Fruit fly (Drosophila melanogaster) whole organism, embryonic: ENCODE results near the gene Spt6.

Experiments used
- B-H1 ChIP-seq: fragments of 200-800 bp; sonication (Bioruptor generic); IDR thresholded peaks from 3 replicates; pipeline ENCODE4 v1.3.6; 2022; ENCODE audit warnings: missing biosample characterization, missing genetic modification characterization
- CG1024 ChIP-seq: fragments of 200-800 bp; sonication (Bioruptor generic); IDR thresholded peaks from 2 replicates; pipeline ENCODE4 v1.3.6; 2022; ENCODE audit warnings: missing biosample characterization, missing genetic modification characterization
- CG12219 ChIP-seq: fragments of 200-800 bp; sonication (Bioruptor generic); optimal IDR thresholded peaks from 3 replicates; lab custom pipeline; 2018; ENCODE audit warnings: missing biosample characterization, mild to moderate bottlenecking, missing genetic modification characterization
- CG12659 ChIP-seq: fragments of 200-800 bp; sonication (Bioruptor generic); optimal IDR thresholded peaks from 3 replicates; lab custom pipeline; 2017; ENCODE audit warnings: mild to moderate bottlenecking, missing biosample characterization, missing genetic modification reagents, missing genetic modification characterization
- CG13287 ChIP-seq: fragments of 200-800 bp; sonication (Bioruptor generic); IDR thresholded peaks from 2 replicates; pipeline ENCODE4 v1.3.6; 2022; ENCODE audit warnings: missing biosample characterization, missing genetic modification characterization; ENCODE audit not compliant: partially characterized antibody
- CG13775 ChIP-seq: fragments of 200-800 bp; sonication (Bioruptor generic); optimal IDR thresholded peaks from 3 replicates; lab custom pipeline; 2017; ENCODE audit warnings: missing biosample characterization, mild to moderate bottlenecking, missing genetic modification characterization
- CG14710 ChIP-seq: fragments of 200-800 bp; sonication (Bioruptor generic); optimal IDR thresholded peaks from 3 replicates; lab custom pipeline; 2019; ENCODE audit warnings: missing biosample characterization, mild to moderate bottlenecking, missing genetic modification characterization, moderate library complexity
- CG15479 ChIP-seq: fragments of 200-800 bp; sonication (Bioruptor generic); optimal IDR thresholded peaks from 3 replicates; lab custom pipeline; 2019; ENCODE audit warnings: missing biosample characterization, mild to moderate bottlenecking, missing genetic modification characterization, moderate library complexity
- CG17186 ChIP-seq: fragments of 200-800 bp; sonication (Bioruptor generic); optimal IDR thresholded peaks from 3 replicates; lab custom pipeline; 2017; ENCODE audit warnings: missing biosample characterization, missing genetic modification reagents, missing genetic modification characterization
- CG17829 ChIP-seq: fragments of 200-800 bp; optimal IDR thresholded peaks from 2 replicates; lab custom pipeline; 2019; ENCODE audit warnings: missing biosample characterization, mild to moderate bottlenecking, missing genetic modification characterization, moderate library complexity
- CG17912 ChIP-seq: fragments of 200-800 bp; sonication (Bioruptor generic); optimal IDR thresholded peaks from 2 replicates; lab custom pipeline; 2018; ENCODE audit warnings: missing biosample characterization, mild to moderate bottlenecking, missing genetic modification characterization
- CG2116 ChIP-seq: fragments of 200-800 bp; sonication (Bioruptor generic); optimal IDR thresholded peaks from 3 replicates; lab custom pipeline; 2018; ENCODE audit warnings: missing biosample characterization, mild to moderate bottlenecking, missing genetic modification characterization
- CG2712 ChIP-seq: fragments of 200-800 bp; optimal IDR thresholded peaks from 3 replicates; lab custom pipeline; 2019; ENCODE audit warnings: missing biosample characterization, mild to moderate bottlenecking, missing genetic modification characterization, moderate library complexity
- CG34422 ChIP-seq: fragments of 200-800 bp; sonication (Bioruptor generic); IDR thresholded peaks from 3 replicates; pipeline ENCODE4 v1.3.6; 2022; ENCODE audit warnings: missing biosample characterization, missing genetic modification characterization
- CG3847 ChIP-seq: fragments of 200-800 bp; sonication (Bioruptor generic); IDR thresholded peaks from 2 replicates; pipeline ENCODE4 v1.3.6; 2022; ENCODE audit warnings: missing biosample characterization, missing genetic modification characterization
- CG4617 ChIP-seq: fragments of 200-800 bp; sonication (Bioruptor generic); optimal IDR thresholded peaks from 3 replicates; lab custom pipeline; 2016; ENCODE audit warnings: missing biosample characterization, missing genetic modification characterization, borderline replicate concordance
- CG6791 ChIP-seq: fragments of 200-800 bp; sonication (Bioruptor generic); IDR thresholded peaks from 3 replicates; pipeline ENCODE4 v1.3.6; 2022; ENCODE audit warnings: missing biosample characterization, missing genetic modification characterization; ENCODE audit not compliant: partially characterized antibody
- CG7928 ChIP-seq: fragments of 200-800 bp; sonication (Bioruptor generic); optimal IDR thresholded peaks from 2 replicates; lab custom pipeline; 2017; ENCODE audit warnings: missing biosample characterization, mild to moderate bottlenecking, missing genetic modification characterization
- CG8924 ChIP-seq: fragments of 200-800 bp; optimal IDR thresholded peaks from 3 replicates; lab custom pipeline; 2019; ENCODE audit warnings: missing biosample characterization, mild to moderate bottlenecking, missing genetic modification characterization, moderate library complexity
- CG9797 ChIP-seq: fragments of 200-800 bp; sonication (Bioruptor generic); optimal IDR thresholded peaks from 3 replicates; lab custom pipeline; 2018; ENCODE audit warnings: missing biosample characterization, mild to moderate bottlenecking, missing genetic modification characterization
- E2f2 ChIP-seq: fragments of 200-800 bp; sonication (Bioruptor generic); IDR thresholded peaks from 2 replicates; pipeline ENCODE4 v1.3.6; 2022; ENCODE audit warnings: missing biosample characterization, missing genetic modification characterization
- Ets97D ChIP-seq: fragments of 200-800 bp; sonication (Bioruptor generic); optimal IDR thresholded peaks from 3 replicates; lab custom pipeline; 2016; ENCODE audit warnings: missing biosample characterization, missing genetic modification characterization
- Fer1 ChIP-seq: fragments of 200-800 bp; sonication (Bioruptor generic); optimal IDR thresholded peaks from 2 replicates; lab custom pipeline; 2017; ENCODE audit warnings: missing biosample characterization, mild to moderate bottlenecking, missing genetic modification characterization
- HmgZ ChIP-seq: fragments of 200-800 bp; sonication (Bioruptor generic); optimal IDR thresholded peaks from 2 replicates; lab custom pipeline; 2018; ENCODE audit warnings: missing biosample characterization, mild to moderate bottlenecking, missing genetic modification characterization
- Hmr ChIP-seq: fragments of 200-800 bp; sonication (Bioruptor generic); optimal IDR thresholded peaks from 3 replicates; lab custom pipeline; 2017; ENCODE audit warnings: mild to moderate bottlenecking, missing biosample characterization, missing genetic modification reagents, missing genetic modification characterization
- Hsf ChIP-seq: fragments of 200-800 bp; sonication (Bioruptor generic); optimal IDR thresholded peaks from 3 replicates; lab custom pipeline; 2016; ENCODE audit warnings: missing biosample characterization, missing genetic modification characterization
- Lhr ChIP-seq: fragments of 200-800 bp; sonication (Bioruptor generic); optimal IDR thresholded peaks from 3 replicates; lab custom pipeline; 2017; ENCODE audit warnings: mild to moderate bottlenecking, missing biosample characterization, missing genetic modification reagents, missing genetic modification characterization
- MESR4 ChIP-seq: fragments of 200-800 bp; sonication (Bioruptor generic); optimal IDR thresholded peaks from 2 replicates; lab custom pipeline; 2018; ENCODE audit warnings: missing biosample characterization, mild to moderate bottlenecking, missing genetic modification characterization, moderate library complexity
- Med ChIP-seq: fragments of 200-800 bp; sonication (Bioruptor generic); peaks from one replicate; lab custom pipeline; 2016; ENCODE audit warnings: missing biosample characterization, missing genetic modification characterization, mild to moderate bottlenecking, inconsistent platforms, moderate library complexity
- Myb ChIP-seq: fragments of 200-800 bp; sonication (Bioruptor generic); optimal IDR thresholded peaks from 2 replicates; lab custom pipeline; 2016; ENCODE audit warnings: missing biosample characterization, missing genetic modification characterization
- Stat92E ChIP-seq, 3 experiments: fragments of >200 bp in 2 of 3; fragments of 200-800 bp in 1 of 3; sonication (Bioruptor generic) in 1 of 3; optimal IDR thresholded peaks; 2 replicates each; lab custom pipeline; 2017 to 2019; ENCODE audit warnings: missing biosample characterization in 3 of 3, missing genetic modification characterization in 3 of 3, mild to moderate bottlenecking in 1 of 3, moderate library complexity in 1 of 3
- amos ChIP-seq: fragments of 200-800 bp; sonication (Bioruptor generic); IDR thresholded peaks from 2 replicates; pipeline ENCODE4 v1.3.6; 2022; ENCODE audit warnings: missing biosample characterization, missing genetic modification characterization; ENCODE audit not compliant: partially characterized antibody
- chinmo ChIP-seq: fragments of 200-800 bp; sonication (Bioruptor generic); IDR thresholded peaks from 4 replicates; pipeline ENCODE4 v1.3.6; 2022; ENCODE audit warnings: missing biosample characterization, missing genetic modification characterization; ENCODE audit not compliant: partially characterized antibody
- crc ChIP-seq: fragments of 200-800 bp; sonication (Bioruptor generic); optimal IDR thresholded peaks from 2 replicates; lab custom pipeline; 2016; ENCODE audit warnings: missing biosample characterization, missing genetic modification characterization
- dpn ChIP-seq, 2 experiments: fragments of 200-800 bp; sonication (Bioruptor generic); optimal IDR thresholded peaks; 3 replicates each; lab custom pipeline; 2016; ENCODE audit warnings: missing biosample characterization in 2 of 2, missing genetic modification characterization in 2 of 2
- ems ChIP-seq: fragments of 200-800 bp; sonication (Bioruptor generic); optimal IDR thresholded peaks from 3 replicates; lab custom pipeline; 2016; ENCODE audit warnings: missing biosample characterization, missing genetic modification characterization
- ewg ChIP-seq: fragments of 200-800 bp; sonication (Bioruptor generic); optimal IDR thresholded peaks from 3 replicates; lab custom pipeline; 2017; ENCODE audit warnings: mild to moderate bottlenecking, missing biosample characterization, missing genetic modification reagents, missing genetic modification characterization
- insv ChIP-seq, 2 experiments: fragments of 200-800 bp; sonication (Bioruptor generic); optimal IDR thresholded peaks; 3 replicates each; lab custom pipeline; 2016 to 2018; ENCODE audit warnings: missing biosample characterization in 2 of 2, missing genetic modification characterization in 2 of 2
- ken ChIP-seq: fragments of 200-800 bp; sonication (Bioruptor generic); IDR thresholded peaks from 3 replicates; pipeline ENCODE4 v1.3.6; 2022; ENCODE audit warnings: missing biosample characterization, missing genetic modification characterization
- knrl ChIP-seq: fragments of 200-800 bp; sonication (Bioruptor generic); IDR thresholded peaks from 3 replicates; pipeline ENCODE4 v1.3.6; 2022; ENCODE audit warnings: missing biosample characterization, missing genetic modification characterization; ENCODE audit not compliant: partially characterized antibody
- maf-S ChIP-seq: fragments of 200-800 bp; sonication (Bioruptor generic); optimal IDR thresholded peaks from 2 replicates; lab custom pipeline; 2016; ENCODE audit warnings: missing biosample characterization, missing genetic modification characterization
- nom ChIP-seq: fragments of 200-800 bp; sonication (Bioruptor generic); optimal IDR thresholded peaks from 2 replicates; lab custom pipeline; 2017; ENCODE audit warnings: missing biosample characterization, missing genetic modification characterization, mild to moderate bottlenecking, moderate library complexity, missing genetic modification reagents
- phol ChIP-seq: fragments of 200-800 bp; sonication (Bioruptor generic); optimal IDR thresholded peaks from 3 replicates; lab custom pipeline; 2018; ENCODE audit warnings: missing biosample characterization, mild to moderate bottlenecking, missing genetic modification characterization, moderate library complexity
- pnt ChIP-seq: fragments of 200-800 bp; sonication (Bioruptor generic); optimal IDR thresholded peaks from 3 replicates; lab custom pipeline; 2016; ENCODE audit warnings: missing biosample characterization, missing genetic modification characterization
- pzg ChIP-seq: fragments of 200-800 bp; sonication (Bioruptor generic); optimal IDR thresholded peaks from 3 replicates; lab custom pipeline; 2018; ENCODE audit warnings: missing biosample characterization, mild to moderate bottlenecking, missing genetic modification characterization, moderate library complexity
- sens ChIP-seq: fragments of 200-800 bp; sonication (Bioruptor generic); peaks from one replicate; lab custom pipeline; 2016; ENCODE audit warnings: missing biosample characterization, missing genetic modification characterization
- sug ChIP-seq: fragments of 200-800 bp; optimal IDR thresholded peaks from 2 replicates; lab custom pipeline; 2019; ENCODE audit warnings: missing biosample characterization, mild to moderate bottlenecking, missing genetic modification characterization, moderate library complexity
- unc-4 ChIP-seq: fragments of 200-800 bp; sonication (Bioruptor generic); IDR thresholded peaks from 2 replicates; pipeline ENCODE4 v1.3.6; 2022; ENCODE audit warnings: missing biosample characterization, missing genetic modification characterization; ENCODE audit not compliant: partially characterized antibody

Gene Spt6

DNA sequence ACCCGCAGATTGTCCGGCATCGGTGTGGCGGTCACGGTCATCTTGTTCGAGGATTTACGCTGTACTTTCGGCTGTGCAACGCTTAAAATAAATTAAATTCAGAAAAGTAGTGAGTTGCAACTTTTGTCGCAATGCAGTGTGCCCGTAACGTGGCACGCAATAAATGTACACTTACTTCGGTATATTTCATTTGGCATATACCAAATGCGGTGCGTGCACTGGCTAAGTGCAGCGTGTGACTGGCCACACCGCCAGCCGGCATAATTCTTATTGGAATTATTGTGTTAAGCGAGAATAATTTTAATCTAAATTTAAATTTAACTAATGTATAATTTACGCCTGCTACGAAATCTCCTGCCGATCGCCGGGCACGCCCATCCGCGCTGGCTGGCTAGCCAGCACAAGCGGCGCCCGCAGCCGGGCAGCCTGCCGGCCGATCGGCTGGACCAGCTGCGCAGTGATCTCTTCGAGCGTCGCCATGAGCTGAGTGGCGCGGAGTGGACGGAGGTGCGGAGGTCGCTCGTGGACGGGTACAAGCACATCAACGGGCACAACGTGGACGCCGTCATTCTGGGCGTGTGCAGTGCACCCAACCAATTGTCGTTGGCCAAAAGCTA lies 23.6 kb downstream of the Spt6 start, which contains the start of the genes Rpt4 and mldr (continued):
- TF ChIP-seq knrl (GFP tag; lab: Robert Waterston, UW) (peak; percentile 45; the same call in 1 of the 3 replicates), maf-S (GFP tag; lab: Kevin White, UChicago) (no peak), CG4617 (GFP tag; lab: Kevin White, UChicago) (peak; percentile 95), CG34422 (GFP tag; lab: Robert Waterston, UW) (peak; percentile 70; the same call in 1 of the 3 replicates), phol (tag; lab: Kevin White, UChicago) (peak; percentile 55), B-H1 (GFP tag; lab: Robert Waterston, UW) (no peak), pzg (GFP tag; lab: Kevin White, UChicago) (peak; percentile 94), Stat92E (GFP tag; optimal IDR thresholded peaks at IDR 0.05; lab: Kevin White, UChicago) (no peak), Hmr (GFP tag; lab: Kevin White, UChicago) (no peak), unc-4 (peak; percentile 41), chinmo (0 out of 4 replicates have a peak, but pooled peaks have one; percentile 59), HmgZ (tag; lab: Kevin White, UChicago) (peak; percentile 61), CG13775 (GFP tag; lab: Kevin White, UChicago) (no peak), Med (peak; percentile 80), Fer1 (peak; percentile 12), CG14710 (tag; lab: Kevin White, UChicago) (peak; percentile 75), sens (peak; percentile 58), CG6791 (GFP tag; lab: Robert Waterston, UW) (peak; percentile 43; the same call in 1 of the 3 replicates), CG12219 (GFP tag; lab: Kevin White, UChicago) (no peak), CG9797 (peak; percentile 93), CG17186 (GFP tag; lab: Kevin White, UChicago) (peak; percentile 56), MESR4 (GFP tag; lab: Kevin White, UChicago) (peak; percentile 77), CG7928 (GFP tag; lab: Kevin White, UChicago) (peak; percentile 38), Myb (GFP tag; lab: Kevin White, UChicago) (peak; percentile 32), CG2116 (GFP tag; lab: Kevin White, UChicago) (peak; percentile 12), CG12659 (GFP tag; lab: Kevin White, UChicago) (peak; percentile 72), CG2712 (tag; lab: Kevin White, UChicago) (peak; percentile 18), amos (peak; percentile 14; the same call in 1 of the 2 replicates), CG8924 (tag; lab: Kevin White, UChicago) (peak; percentile 10), CG13287 (GFP tag; lab: Robert Waterston, UW) (peak; percentile 55; the same call in 1 of the 2 replicates), Hsf (no peak), ems (GFP tag; lab: Kevin White, UChicago) (no peak), CG17912 (no peak), nom (GFP tag; lab: Kevin White, UChicago) (peak; percentile 19), E2f2 (GFP tag; lab: Robert Waterston, UW) (peak; percentile 48; the same call in 1 of the 2 replicates), ken (GFP tag; lab: Robert Waterston, UW) (no peak), ewg (peak; percentile 32), Lhr (peak; percentile 68), insv (GFP tag; optimal IDR thresholded peaks at IDR 0.05; lab: Kevin White, UChicago) (peak; percentile 94 to 99), pnt (GFP tag; lab: Kevin White, UChicago) (no peak), dpn (GFP tag; optimal IDR thresholded peaks at IDR 0.05; lab: Kevin White, UChicago) (no peak), CG3847 (GFP tag; lab: Robert Waterston, UW) (peak; percentile 59), Ets97D (GFP tag; lab: Kevin White, UChicago) (peak; percentile 47), CG15479 (peak; percentile 67), sug (peak; percentile 0), CG1024 (GFP tag; lab: Robert Waterston, UW) (no peak), CG17829 (tag; lab: Kevin White, UChicago) (peak; percentile 31), crc (no peak)
